Worm (Caenorhabditis elegans): ENCODE results near the gene F20D6.5.

Gene F20D6.5

ce11 chrV:8161699-8162098 is at the start of gene F20D6.5:
TSS of gene F20D6.5 (plus strand) at chrV:8161957.
- TF ChIP-seq elt-2 (tag; optimal IDR thresholded peaks at IDR 0.05) (peak; percentile 28), ceh-2 (tag; optimal IDR thresholded peaks at IDR 0.05) (no peak)

ce11 chrV:8114542-8114941 is 47.2 kb upstream of the F20D6.5 start:
- TF ChIP-seq pag-3 (tag; optimal IDR thresholded peaks at IDR 0.05; ENCODE audit: borderline replicate concordance) (no peak), pha-4 (tag; optimal IDR thresholded peaks at IDR 0.05) (no peak), syd-9 (tag; optimal IDR thresholded peaks at IDR 0.05) (no peak), fkh-10 (GFP tag; optimal IDR thresholded peaks at IDR 0.05) (no peak), ceh-14 (tag; optimal IDR thresholded peaks at IDR 0.05) (no peak)

ce11 chrV:8117964-8118363 is 43.8 kb upstream of the F20D6.5 start, which contains the start of gene D1014.7:
TSS of gene D1014.7 (plus strand) at chrV:8118264.
- TF ChIP-seq ets-4 (tag; optimal IDR thresholded peaks at IDR 0.05), result no peak
- TF ChIP-seq fkh-10 (GFP tag; optimal IDR thresholded peaks at IDR 0.05), result no peak
- TF ChIP-seq F13H6.1 (tag; optimal IDR thresholded peaks at IDR 0.05), result no peak
- no peak for TF ChIP-seq pax-1 (tag; optimal IDR thresholded peaks at IDR 0.05)
- no peak for TF ChIP-seq zip-5 (tag; optimal IDR thresholded peaks at IDR 0.05)
- no peak for TF ChIP-seq C08G9.2 (tag; optimal IDR thresholded peaks at IDR 0.05)
- no peak for TF ChIP-seq pha-4 (tag; optimal IDR thresholded peaks at IDR 0.05)
- TF ChIP-seq dmd-4 (tag; optimal IDR thresholded peaks at IDR 0.05; ENCODE audit: borderline replicate concordance), result no peak
- TF ChIP-seq unc-42 (tag; optimal IDR thresholded peaks at IDR 0.05), result no peak
- no peak for TF ChIP-seq pqm-1 (tag; optimal IDR thresholded peaks at IDR 0.05)
- TF ChIP-seq pat-9 (tag; optimal IDR thresholded peaks at IDR 0.05), result no peak
- TF ChIP-seq ceh-34 (tag; optimal IDR thresholded peaks at IDR 0.05), result no peak

ce11 chrV:8120868-8121267 is 40.9 kb upstream of the F20D6.5 start, which contains the start of gene D1014.6:
TSS of gene D1014.6 (plus strand) at chrV:8121168.
- TF ChIP-seq hlh-8 (tag; optimal IDR thresholded peaks at IDR 0.05) (no peak), sox-4 (tag; optimal IDR thresholded peaks at IDR 0.05) (no peak), ceh-2 (tag; optimal IDR thresholded peaks at IDR 0.05) (no peak), dmd-4 (tag; optimal IDR thresholded peaks at IDR 0.05; ENCODE audit: borderline replicate concordance) (no peak), mec-3 (tag; optimal IDR thresholded peaks at IDR 0.05; ENCODE audit: borderline replicate concordance) (no peak), ztf-16 (tag; optimal IDR thresholded peaks at IDR 0.05) (no peak), ets-4 (tag; optimal IDR thresholded peaks at IDR 0.05) (no peak), sox-2 (GFP tag; IDR thresholded peaks at IDR 0.05) (no peak), fkh-6 (tag; optimal IDR thresholded peaks at IDR 0.05) (no peak), pat-9 (tag; optimal IDR thresholded peaks at IDR 0.05) (no peak), elt-2 (tag; optimal IDR thresholded peaks at IDR 0.05) (no peak), gmeb-2 (tag; optimal IDR thresholded peaks at IDR 0.05) (no peak)

ce11 chrV:8123384-8123783 is 38.4 kb upstream of the F20D6.5 start, which contains the start of gene D1014.5:
TSS of gene D1014.5 (plus strand) at chrV:8123684.
- TF ChIP-seq ceh-30 (tag; optimal IDR thresholded peaks at IDR 0.05) (no peak), ama-1 (optimal IDR thresholded peaks at IDR 0.05) (no peak), pqm-1 (tag; optimal IDR thresholded peaks at IDR 0.05) (no peak), ceh-6 (GFP tag; optimal IDR thresholded peaks at IDR 0.05) (no peak), ref-2 (tag; optimal IDR thresholded peaks at IDR 0.05) (no peak), fax-1 (tag; optimal IDR thresholded peaks at IDR 0.05) (no peak), pax-1 (tag; optimal IDR thresholded peaks at IDR 0.05) (no peak), rnt-1 (tag; optimal IDR thresholded peaks at IDR 0.05) (no peak), C38D4.7 (GFP tag; optimal IDR thresholded peaks at IDR 0.05) (no peak), unc-86 (tag; optimal IDR thresholded peaks at IDR 0.05) (no peak), dve-1 (tag; optimal IDR thresholded peaks at IDR 0.05) (no peak), ceh-22 (tag; optimal IDR thresholded peaks at IDR 0.05) (no peak), tbx-7 (tag; optimal IDR thresholded peaks at IDR 0.05) (no peak), ceh-48 (tag; optimal IDR thresholded peaks at IDR 0.05) (no peak), ttx-3 (tag; optimal IDR thresholded peaks at IDR 0.05) (no peak), zip-5 (tag; optimal IDR thresholded peaks at IDR 0.05) (no peak), ceh-34 (tag; optimal IDR thresholded peaks at IDR 0.05) (no peak)
